Worm (Caenorhabditis elegans): ENCODE measurements around the gene CC8.3.
A peak's percentile ranks its signal among the peaks of the same experiment; 100 is the strongest.

The CC8.3 gene

DNA sequence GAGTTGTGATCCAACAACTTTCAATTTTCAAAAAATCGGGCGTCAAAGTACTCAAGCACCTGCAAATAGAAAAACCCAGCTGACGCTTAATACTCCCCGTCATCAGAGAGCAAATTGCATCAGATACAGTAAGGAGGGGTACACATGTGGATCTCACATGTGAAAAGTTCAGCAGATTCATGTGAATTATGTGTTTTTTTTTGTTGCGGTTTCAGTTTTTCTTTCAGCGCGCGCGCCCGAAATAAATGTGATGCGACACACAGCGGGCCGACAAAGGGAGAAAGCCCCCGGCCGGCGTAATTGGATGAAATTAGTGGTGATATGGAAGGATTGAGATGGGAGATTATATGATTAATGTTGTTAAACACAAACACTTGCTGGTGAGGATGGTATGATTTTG is 10.1 kb upstream of the CC8.3 start (continued):
- TF ChIP-seq nhr-12 (tag; optimal IDR thresholded peaks at IDR 0.05) (no peak), egl-27 (tag; optimal IDR thresholded peaks at IDR 0.05) (no peak), lin-15B (tag; optimal IDR thresholded peaks at IDR 0.05) (no peak), ceh-8 (GFP tag; optimal IDR thresholded peaks at IDR 0.05) (no peak), isw-1 (GFP tag; IDR thresholded peaks at IDR 0.05) (no peak), nhr-90 (tag; optimal IDR thresholded peaks at IDR 0.05; ENCODE audit: poor library complexity) (peak; percentile 37), pag-3 (tag; optimal IDR thresholded peaks at IDR 0.05; ENCODE audit: borderline replicate concordance, insufficient read depth) (no peak), efl-1 (optimal IDR thresholded peaks at IDR 0.05) (no peak), efl-1 (GFP tag; optimal IDR thresholded peaks at IDR 0.05 in 1 of 2) (no peak), xbp-1 (tag; optimal IDR thresholded peaks at IDR 0.05) (no peak), sup-37 (GFP tag; optimal IDR thresholded peaks at IDR 0.05) (no peak), snpc-4 (tag; optimal IDR thresholded peaks at IDR 0.05) (no peak), ztf-4 (tag; optimal IDR thresholded peaks at IDR 0.05) (no peak), hlh-4 (tag; optimal IDR thresholded peaks at IDR 0.05) (no peak), ces-1 (GFP tag; optimal IDR thresholded peaks at IDR 0.05) (no peak), ceh-88 (GFP tag; IDR thresholded peaks at IDR 0.05) (no peak), C04F5.9 (tag; optimal IDR thresholded peaks at IDR 0.05) (no peak), pqm-1 (tag; optimal IDR thresholded peaks at IDR 0.05) (no peak), nhr-84 (tag; optimal IDR thresholded peaks at IDR 0.05) (no peak), elt-2 (tag; optimal IDR thresholded peaks at IDR 0.05) (no peak), nhr-237 (tag; optimal IDR thresholded peaks at IDR 0.05) (no peak), nhr-76 (tag; optimal IDR thresholded peaks at IDR 0.05) (no peak), nhr-19 (GFP tag; conservative IDR thresholded peaks at IDR 0.05) (peak; percentile 42), skn-1 (tag; optimal IDR thresholded peaks at IDR 0.05) (no peak), unc-30 (tag; optimal IDR thresholded peaks at IDR 0.05) (no peak), fos-1 (tag; optimal IDR thresholded peaks at IDR 0.05) (no peak), sptf-1 (tag; optimal IDR thresholded peaks at IDR 0.05) (no peak), elt-3 (tag; optimal IDR thresholded peaks at IDR 0.05) (peak in 1 of 6 experiments; percentile 47), hpl-2 (GFP tag; optimal IDR thresholded peaks at IDR 0.05) (no peak), Y116A8C.19 (tag; optimal IDR thresholded peaks at IDR 0.05; ENCODE audit: borderline replicate concordance) (no peak), sox-4 (tag; optimal IDR thresholded peaks at IDR 0.05) (no peak), unc-62 (GFP tag; optimal IDR thresholded peaks at IDR 0.05) (no peak), zip-4 (GFP tag; optimal IDR thresholded peaks at IDR 0.05) (no peak), F16B12.6 (tag; optimal IDR thresholded peaks at IDR 0.05) (no peak), rnt-1 (tag; optimal IDR thresholded peaks at IDR 0.05) (peak; percentile 55), lsy-2 (tag; optimal IDR thresholded peaks at IDR 0.05) (peak in 1 of 2 experiments; percentile 58), grh-1 (GFP tag; IDR thresholded peaks at IDR 0.05) (no peak), nhr-20 (tag; optimal IDR thresholded peaks at IDR 0.05) (peak; percentile 69), snu-23 (GFP tag; optimal IDR thresholded peaks at IDR 0.05) (peak; percentile 44), mep-1 (tag; optimal IDR thresholded peaks at IDR 0.05) (no peak), aha-1 (tag; optimal IDR thresholded peaks at IDR 0.05) (no peak), dsc-1 (tag; optimal IDR thresholded peaks at IDR 0.05) (no peak), C16A3.4 (tag; optimal IDR thresholded peaks at IDR 0.05) (no peak), unc-130 (tag; optimal IDR thresholded peaks at IDR 0.05) (no peak), dpl-1 (GFP tag; optimal IDR thresholded peaks at IDR 0.05) (no peak), unc-98 (GFP tag; IDR thresholded peaks at IDR 0.05) (no peak), hlh-17 (GFP tag; optimal IDR thresholded peaks at IDR 0.05; ENCODE audit: borderline replicate concordance) (no peak), efl-3 (GFP tag; optimal IDR thresholded peaks at IDR 0.05) (no peak), lin-39 (tag; optimal IDR thresholded peaks at IDR 0.05) (no peak), nhr-47 (tag; optimal IDR thresholded peaks at IDR 0.05) (peak; percentile 8), zag-1 (tag; optimal IDR thresholded peaks at IDR 0.05) (no peak), ceh-63 (GFP tag; optimal IDR thresholded peaks at IDR 0.05) (no peak), ceh-82 (tag; optimal IDR thresholded peaks at IDR 0.05) (no peak), nhr-77 (tag; optimal IDR thresholded peaks at IDR 0.05) (no peak)
